Worm (Caenorhabditis elegans) whole organism, L2 larva: ENCODE results near the gene tag-290.

Experiments used
- blmp-1 ChIP-seq: sonication (generic microtip); optimal IDR thresholded peaks from 2 replicates; lab custom pipeline; 2017; ENCODE audit warnings: missing genetic modification characterization, mild to moderate bottlenecking, missing compliant biosample characterization, antibody characterized with exemption, moderate library complexity; ENCODE audit not compliant: insufficient read depth
- ceh-16 ChIP-seq: fragments of 150-350 bp; optimal IDR thresholded peaks from 2 replicates; lab custom pipeline; 2014; ENCODE audit warnings: missing biosample characterization, missing genetic modification characterization
- egl-27 ChIP-seq: sonication (generic microtip); optimal IDR thresholded peaks from 3 replicates; lab custom pipeline; 2017; ENCODE audit warnings: missing biosample characterization, missing genetic modification reagents, missing genetic modification characterization
- lin-11 ChIP-seq: fragments of 150-350 bp; sonication (generic microtip); optimal IDR thresholded peaks from 2 replicates; lab custom pipeline; 2014; ENCODE audit warnings: missing biosample characterization, missing genetic modification characterization, inconsistent platforms, mixed read lengths
- skn-1 ChIP-seq: sonication (generic microtip); optimal IDR thresholded peaks from 2 replicates; lab custom pipeline; 2017; ENCODE audit warnings: missing biosample characterization, missing genetic modification characterization
- sma-3 ChIP-seq: sonication (generic microtip); optimal IDR thresholded peaks from 2 replicates; lab custom pipeline; 2016; ENCODE audit warnings: missing genetic modification reagents, missing genetic modification characterization, missing compliant biosample characterization
- unc-55 ChIP-seq: fragments of 150-350 bp; sonication (generic microtip); optimal IDR thresholded peaks from 3 replicates; lab custom pipeline; 2014; ENCODE audit warnings: missing biosample characterization, missing genetic modification reagents, missing genetic modification characterization
- unc-62 ChIP-seq: fragments of 150-350 bp; optimal IDR thresholded peaks from 2 replicates; lab custom pipeline; 2014; ENCODE audit warnings: missing biosample characterization, missing genetic modification reagents, missing genetic modification characterization

DNA sequence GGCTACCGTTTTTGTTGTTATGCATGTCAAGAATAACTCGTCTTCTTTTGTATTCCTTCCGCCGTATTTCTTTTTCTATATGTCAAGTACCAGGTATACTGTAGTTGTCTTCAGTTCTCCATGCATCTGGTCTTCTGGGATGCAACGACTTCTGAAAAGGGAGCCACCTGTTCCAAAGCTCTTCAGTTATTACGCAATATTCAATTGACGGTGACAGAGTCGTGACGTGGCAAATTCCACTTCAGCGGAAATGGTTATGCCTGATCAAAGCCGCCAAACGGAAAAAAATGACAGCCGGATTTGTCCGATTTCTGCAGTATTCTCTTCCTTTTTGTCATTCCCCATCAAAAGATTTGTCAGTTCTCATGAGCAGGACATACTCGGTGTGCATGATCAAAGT is 43.4 kb downstream of the tag-290 start:
- TF ChIP-seq lin-11 (no peak), unc-62 (GFP tag; lab: Kevin White, UChicago) (no peak), ceh-16 (no peak), sma-3 (GFP tag; lab: Kevin White, UChicago) (no peak), unc-55 (GFP tag; lab: Kevin White, UChicago) (no peak), egl-27 (tag; lab: Kevin White, UChicago) (no peak), skn-1 (tag; lab: Kevin White, UChicago) (no peak), blmp-1 (tag; lab: Kevin White, UChicago) (no peak)
